Fruit fly (Drosophila melanogaster) whole organism, embryonic: ENCODE results near the gene wapl.
A peak's percentile ranks its signal among the peaks of the same experiment; 100 is the strongest.

ENCODE experiments used
- Atf-2 ChIP-seq: fragments of 200-800 bp; sonication (Bioruptor generic); optimal IDR thresholded peaks from 2 replicates; lab custom pipeline; 2016; ENCODE audit warnings: missing biosample characterization, missing genetic modification characterization
- Atf6 ChIP-seq: fragments of 200-800 bp; sonication (Bioruptor generic); IDR thresholded peaks from 2 replicates; pipeline ENCODE4 v1.3.6; 2022; ENCODE audit warnings: missing biosample characterization, missing genetic modification characterization
- BEAF-32 ChIP-seq: fragments of 200-800 bp; sonication (Bioruptor generic); optimal IDR thresholded peaks from 3 replicates; lab custom pipeline; 2017; ENCODE audit warnings: missing biosample characterization, missing genetic modification characterization, mild to moderate bottlenecking, moderate library complexity, missing genetic modification reagents
- Bdp1 ChIP-seq: fragments of 200-800 bp; sonication (Bioruptor generic); optimal IDR thresholded peaks from 3 replicates; lab custom pipeline; 2016; ENCODE audit warnings: missing biosample characterization, missing genetic modification characterization
- CG10321 ChIP-seq: fragments of 200-800 bp; sonication (Bioruptor generic); IDR thresholded peaks from 2 replicates; pipeline ENCODE4 v1.3.6; 2022; ENCODE audit warnings: missing biosample characterization, missing genetic modification characterization
- CG11696 ChIP-seq: fragments of 200-800 bp; sonication (Bioruptor generic); IDR thresholded peaks from 2 replicates; pipeline ENCODE4 v1.3.6; 2022; ENCODE audit warnings: missing biosample characterization, missing genetic modification characterization
- CG13424 ChIP-seq: fragments of 200-800 bp; sonication (Bioruptor generic); optimal IDR thresholded peaks from 2 replicates; lab custom pipeline; 2019; ENCODE audit warnings: missing biosample characterization, mild to moderate bottlenecking, missing genetic modification characterization, moderate library complexity
- CG1602 ChIP-seq: fragments of 200-800 bp; sonication (Bioruptor generic); optimal IDR thresholded peaks from 3 replicates; lab custom pipeline; 2016; ENCODE audit warnings: missing biosample characterization, missing genetic modification characterization
- CG17328 ChIP-seq: fragments of 200-800 bp; sonication (Bioruptor generic); IDR thresholded peaks from 2 replicates; pipeline ENCODE4 v1.3.6; 2022; ENCODE audit warnings: missing biosample characterization, missing genetic modification characterization
- CG30020 ChIP-seq: fragments of 200-800 bp; optimal IDR thresholded peaks from 2 replicates; lab custom pipeline; 2019; ENCODE audit warnings: missing biosample characterization, mild to moderate bottlenecking, missing genetic modification characterization, moderate library complexity
- CG30431 ChIP-seq: fragments of 200-800 bp; sonication (Bioruptor generic); optimal IDR thresholded peaks from 2 replicates; lab custom pipeline; 2017; ENCODE audit warnings: missing biosample characterization, missing genetic modification characterization
- CG32532 ChIP-seq: fragments of 200-800 bp; sonication (Bioruptor generic); IDR thresholded peaks from 2 replicates; pipeline ENCODE4 v1.3.6; 2022; ENCODE audit warnings: missing biosample characterization, missing genetic modification characterization
- CG3281 ChIP-seq: fragments of 200-800 bp; sonication (Bioruptor generic); optimal IDR thresholded peaks from 3 replicates; lab custom pipeline; 2017; ENCODE audit warnings: missing biosample characterization, mild to moderate bottlenecking, missing genetic modification characterization
- CG34422 ChIP-seq: fragments of 200-800 bp; sonication (Bioruptor generic); IDR thresholded peaks from 3 replicates; pipeline ENCODE4 v1.3.6; 2022; ENCODE audit warnings: missing biosample characterization, missing genetic modification characterization
- CG3726 ChIP-seq: fragments of 200-800 bp; sonication (Bioruptor generic); IDR thresholded peaks from 3 replicates; pipeline ENCODE4, ENCODE4 v1.3.6; 2022; ENCODE audit warnings: missing biosample characterization, missing genetic modification characterization
- CG4404 ChIP-seq: fragments of 200-800 bp; sonication (Bioruptor generic); IDR thresholded peaks from 2 replicates; pipeline ENCODE4 v1.3.6; 2022; ENCODE audit warnings: missing biosample characterization, missing genetic modification characterization
- CG6254 ChIP-seq: fragments of 200-800 bp; sonication (Bioruptor generic); optimal IDR thresholded peaks from 3 replicates; lab custom pipeline; 2017; ENCODE audit warnings: mild to moderate bottlenecking, missing biosample characterization, missing genetic modification reagents, missing genetic modification characterization
- CG6765 ChIP-seq: fragments of 200-800 bp; sonication (Bioruptor generic); optimal IDR thresholded peaks from 3 replicates; lab custom pipeline; 2017; ENCODE audit warnings: missing biosample characterization, mild to moderate bottlenecking, missing genetic modification characterization
- CG6791 ChIP-seq: fragments of 200-800 bp; sonication (Bioruptor generic); IDR thresholded peaks from 3 replicates; pipeline ENCODE4 v1.3.6; 2022; ENCODE audit warnings: missing biosample characterization, missing genetic modification characterization; ENCODE audit not compliant: partially characterized antibody
- CG7556 ChIP-seq: fragments of 200-800 bp; sonication (Bioruptor generic); optimal IDR thresholded peaks from 2 replicates; lab custom pipeline; 2017; ENCODE audit warnings: missing biosample characterization, mild to moderate bottlenecking, missing genetic modification characterization
- CG8281 ChIP-seq: fragments of 200-800 bp; sonication (Bioruptor generic); optimal IDR thresholded peaks from 2 replicates; lab custom pipeline; 2018; ENCODE audit warnings: missing biosample characterization, mild to moderate bottlenecking, missing genetic modification characterization, moderate library complexity
- CG9876 ChIP-seq: fragments of 200-800 bp; sonication (Bioruptor generic); optimal IDR thresholded peaks from 2 replicates; lab custom pipeline; 2016; ENCODE audit warnings: missing biosample characterization, missing genetic modification characterization
- Ets65A ChIP-seq: fragments of 200-800 bp; sonication (Bioruptor generic); peaks from one replicate; lab custom pipeline; 2016; ENCODE audit warnings: missing biosample characterization, missing genetic modification characterization
- GATAe ChIP-seq: fragments of 200-800 bp; sonication (Bioruptor generic); conservative IDR thresholded peaks from 2 replicates; pipeline ENCODE4 v1.3.6; 2022; ENCODE audit warnings: missing biosample characterization, missing genetic modification characterization
- Hey ChIP-seq: fragments of 200-800 bp; sonication (Bioruptor generic); optimal IDR thresholded peaks from 3 replicates; lab custom pipeline; 2018; ENCODE audit warnings: missing biosample characterization, mild to moderate bottlenecking, missing genetic modification characterization
- Hr51 ChIP-seq, 2 experiments: fragments of 200-800 bp; sonication (Bioruptor generic); optimal IDR thresholded peaks; 2 replicates in 1 of 2; 3 replicates in 1 of 2; lab custom pipeline; 2016 to 2018; ENCODE audit warnings: missing biosample characterization in 2 of 2, missing genetic modification characterization in 2 of 2, mild to moderate bottlenecking in 1 of 2, moderate library complexity in 1 of 2
- Hr78 ChIP-seq, 2 experiments: fragments of 200-800 bp in 1 of 2; fragments of >200 bp in 1 of 2; sonication (Bioruptor generic) in 1 of 2; optimal IDR thresholded peaks; 2 replicates each; lab custom pipeline; 2017 to 2019; ENCODE audit warnings: missing biosample characterization in 2 of 2, missing genetic modification characterization in 2 of 2, mild to moderate bottlenecking in 1 of 2, moderate library complexity in 1 of 2
- Lim3 ChIP-seq: fragments of 200-800 bp; sonication (Bioruptor generic); IDR thresholded peaks from 2 replicates; pipeline ENCODE4 v1.3.6; 2022; ENCODE audit warnings: missing biosample characterization, missing genetic modification characterization
- Med ChIP-seq: fragments of 200-800 bp; sonication (Bioruptor generic); peaks from one replicate; lab custom pipeline; 2016; ENCODE audit warnings: missing biosample characterization, missing genetic modification characterization, mild to moderate bottlenecking, inconsistent platforms, moderate library complexity
- NFAT ChIP-seq: fragments of 200-800 bp; sonication (Bioruptor generic); IDR thresholded peaks from 2 replicates; pipeline ENCODE4 v1.3.6; 2022; ENCODE audit warnings: missing biosample characterization, missing genetic modification characterization
- Pdp1 ChIP-seq, 2 experiments: fragments of 200-800 bp; sonication (Bioruptor generic); optimal IDR thresholded peaks; 3 replicates each; lab custom pipeline; 2016; ENCODE audit warnings: missing biosample characterization in 2 of 2, missing genetic modification characterization in 2 of 2, mild to moderate bottlenecking in 1 of 2, moderate library complexity in 1 of 2
- TFAM ChIP-seq: fragments of 200-800 bp; sonication (Bioruptor generic); optimal IDR thresholded peaks from 2 replicates; lab custom pipeline; 2017; ENCODE audit warnings: missing biosample characterization, missing genetic modification characterization, inconsistent platforms
- Trl ChIP-seq, 3 experiments: fragments of >200 bp in 2 of 3; fragments of 200-800 bp in 1 of 3; sonication (Bioruptor generic) in 1 of 3; optimal IDR thresholded peaks; 2 replicates in 1 of 3; 3 replicates in 2 of 3; lab custom pipeline; 2016 to 2017; ENCODE audit warnings: missing biosample characterization in 1 of 3, missing genetic modification characterization in 1 of 3
- Vsx1 ChIP-seq: fragments of 200-800 bp; sonication (Bioruptor generic); optimal IDR thresholded peaks from 2 replicates; lab custom pipeline; 2017; ENCODE audit warnings: missing biosample characterization, mild to moderate bottlenecking, missing genetic modification characterization, missing genetic modification reagents
- Xbp1 ChIP-seq: fragments of 200-800 bp; sonication (Bioruptor generic); optimal IDR thresholded peaks from 3 replicates; lab custom pipeline; 2016; ENCODE audit warnings: missing biosample characterization, mild to moderate bottlenecking, missing genetic modification characterization
- YL-1 ChIP-seq: fragments of 200-800 bp; sonication (Bioruptor generic); optimal IDR thresholded peaks from 3 replicates; lab custom pipeline; 2017; ENCODE audit warnings: missing biosample characterization, mild to moderate bottlenecking, missing genetic modification characterization
- amos ChIP-seq: fragments of 200-800 bp; sonication (Bioruptor generic); IDR thresholded peaks from 2 replicates; pipeline ENCODE4 v1.3.6; 2022; ENCODE audit warnings: missing biosample characterization, missing genetic modification characterization; ENCODE audit not compliant: partially characterized antibody
- cwo ChIP-seq: fragments of 200-800 bp; sonication (Bioruptor generic); optimal IDR thresholded peaks from 3 replicates; lab custom pipeline; 2017; ENCODE audit warnings: missing biosample characterization, missing genetic modification characterization, mild to moderate bottlenecking, moderate library complexity, missing genetic modification reagents
- dmrt99B ChIP-seq: fragments of 200-800 bp; sonication (Bioruptor generic); optimal IDR thresholded peaks from 2 replicates; lab custom pipeline; 2018; ENCODE audit warnings: missing biosample characterization, mild to moderate bottlenecking, missing genetic modification characterization, moderate library complexity
- dpn ChIP-seq, 2 experiments: fragments of 200-800 bp; sonication (Bioruptor generic); optimal IDR thresholded peaks; 3 replicates each; lab custom pipeline; 2016; ENCODE audit warnings: missing biosample characterization in 2 of 2, missing genetic modification characterization in 2 of 2
- fd64A ChIP-seq: fragments of 200-800 bp; sonication (Bioruptor generic); optimal IDR thresholded peaks from 3 replicates; lab custom pipeline; 2018; ENCODE audit warnings: missing biosample characterization, mild to moderate bottlenecking, missing genetic modification characterization
- fu2 ChIP-seq: fragments of 200-800 bp; sonication (Bioruptor generic); optimal IDR thresholded peaks from 2 replicates; lab custom pipeline; 2016; ENCODE audit warnings: missing biosample characterization, missing genetic modification characterization
- gro ChIP-seq: fragments of 200-800 bp; sonication (Bioruptor generic); optimal IDR thresholded peaks from 2 replicates; lab custom pipeline; 2016; ENCODE audit warnings: missing biosample characterization, missing genetic modification characterization
- knrl ChIP-seq: fragments of 200-800 bp; sonication (Bioruptor generic); IDR thresholded peaks from 3 replicates; pipeline ENCODE4 v1.3.6; 2022; ENCODE audit warnings: missing biosample characterization, missing genetic modification characterization; ENCODE audit not compliant: partially characterized antibody
- nerfin-1 ChIP-seq: fragments of 200-800 bp; sonication (Bioruptor generic); optimal IDR thresholded peaks from 3 replicates; lab custom pipeline; 2019; ENCODE audit warnings: missing biosample characterization, mild to moderate bottlenecking, missing genetic modification characterization, moderate library complexity
- scrt ChIP-seq: fragments of 200-800 bp; sonication (Bioruptor generic); optimal IDR thresholded peaks from 2 replicates; lab custom pipeline; 2018; ENCODE audit warnings: missing biosample characterization, mild to moderate bottlenecking, missing genetic modification characterization, moderate library complexity
- tna ChIP-seq: fragments of 200-800 bp; sonication (Bioruptor generic); IDR thresholded peaks from 2 replicates; pipeline ENCODE4 v1.3.6; 2022; ENCODE audit warnings: missing biosample characterization, missing genetic modification characterization; ENCODE audit not compliant: partially characterized antibody
- ttk ChIP-seq: fragments of 200-800 bp; sonication (Bioruptor generic); IDR thresholded peaks from 2 replicates; pipeline ENCODE4 v2.1.2; 2022; ENCODE audit warnings: missing biosample characterization, missing genetic modification characterization

Gene wapl

dm6 chrX:2134226-2134880 lies 24.4 kb downstream of the wapl start (continued):
- TF ChIP-seq gro (GFP tag; lab: Kevin White, UChicago) (peak; percentile 26), dmrt99B (tag; lab: Kevin White, UChicago) (peak; percentile 84), ttk (GFP tag; lab: Robert Waterston, UW) (peak; percentile 67), Pdp1 (GFP tag; optimal IDR thresholded peaks at IDR 0.05; lab: Kevin White, UChicago) (peak; percentile 47 to 65), CG3726 (GFP tag; lab: Robert Waterston, UW) (no peak), scrt (peak; percentile 65), NFAT (GFP tag; lab: Robert Waterston, UW) (no peak), CG4404 (GFP tag; lab: Robert Waterston, UW) (peak; percentile 33), amos (GFP tag; lab: Robert Waterston, UW) (no peak), GATAe (no peak), CG32532 (GFP tag; lab: Robert Waterston, UW) (peak; percentile 70), TFAM (GFP tag; lab: Kevin White, UChicago) (no peak), CG1602 (GFP tag; lab: Kevin White, UChicago) (peak; percentile 61), Xbp1 (GFP tag; lab: Kevin White, UChicago) (peak; percentile 68), CG10321 (GFP tag; lab: Robert Waterston, UW) (no peak; the same call in 1 of the 2 replicates), fu2 (GFP tag; lab: Kevin White, UChicago) (peak; percentile 35), Vsx1 (GFP tag; lab: Kevin White, UChicago) (peak; percentile 18), CG3281 (peak; percentile 50), Lim3 (GFP tag; lab: Robert Waterston, UW) (no peak), YL-1 (no peak), Trl (optimal IDR thresholded peaks at IDR 0.05; lab: Kevin White, UChicago) (no peak), Trl (GFP tag; optimal IDR thresholded peaks at IDR 0.05; lab: Kevin White, UChicago) (peak; percentile 43), fd64A (peak; percentile 36), nerfin-1 (peak; percentile 83), CG8281 (tag; lab: Kevin White, UChicago) (peak; percentile 6), CG7556 (GFP tag; lab: Kevin White, UChicago) (peak; percentile 62), CG6791 (GFP tag; lab: Robert Waterston, UW) (no peak), dpn (GFP tag; optimal IDR thresholded peaks at IDR 0.05; lab: Kevin White, UChicago) (peak; percentile 54 to 57), CG6254 (GFP tag; lab: Kevin White, UChicago) (peak; percentile 66), CG13424 (tag; lab: Kevin White, UChicago) (peak; percentile 76), Hr51 (GFP tag; optimal IDR thresholded peaks at IDR 0.05; lab: Kevin White, UChicago) (peak; percentile 44 to 65), tna (GFP tag; lab: Robert Waterston, UW) (no peak), CG11696 (GFP tag; lab: Robert Waterston, UW) (peak; percentile 93), CG6765 (GFP tag; lab: Kevin White, UChicago) (peak; percentile 50), Bdp1 (no peak), knrl (GFP tag; lab: Robert Waterston, UW) (no peak), Atf-2 (GFP tag; lab: Kevin White, UChicago) (peak; percentile 54), CG30431 (GFP tag; lab: Kevin White, UChicago) (peak; percentile 60), Med (peak; percentile 90), Hey (tag; lab: Kevin White, UChicago) (no peak), Ets65A (GFP tag; lab: Kevin White, UChicago) (peak; percentile 95), CG34422 (no peak), BEAF-32 (GFP tag; lab: Kevin White, UChicago) (no peak), Atf6 (GFP tag; lab: Robert Waterston, UW) (no peak), Hr78 (GFP tag; optimal IDR thresholded peaks at IDR 0.05; lab: Kevin White, UChicago) (no peak), CG30020 (no peak), cwo (GFP tag; lab: Kevin White, UChicago) (peak; percentile 42), CG9876 (no peak), CG17328 (peak; percentile 74)
